Worm (Caenorhabditis elegans) whole organism, L2 larva: ENCODE measurements around the gene F57G9.7.

Source experiments
- R02D3.7 ChIP-seq: fragments of 150-350 bp; optimal IDR thresholded peaks from 2 replicates; lab custom pipeline; 2014; ENCODE audit warnings: missing biosample characterization, missing genetic modification characterization
- Y55F3AM.14 ChIP-seq: fragments of 200-800 bp; sonication (Bioruptor generic); optimal IDR thresholded peaks from 2 replicates; lab custom pipeline; 2018; ENCODE audit warnings: mild to moderate bottlenecking, missing genetic modification characterization, missing compliant biosample characterization
- ama-1 ChIP-seq: fragments of 150-350 bp; optimal IDR thresholded peaks from 2 replicates; lab custom pipeline; 2018; ENCODE audit warnings: inconsistent platforms
- dmd-4 ChIP-seq: sonication (generic microtip); optimal IDR thresholded peaks from 2 replicates; lab custom pipeline; 2017; ENCODE audit warnings: missing biosample characterization, missing genetic modification characterization
- gmeb-1 ChIP-seq: fragments of 150-350 bp; optimal IDR thresholded peaks from 2 replicates; lab custom pipeline; 2014; ENCODE audit warnings: missing biosample characterization, missing genetic modification characterization
- lin-13 ChIP-seq: fragments of 150-350 bp; optimal IDR thresholded peaks from 2 replicates; lab custom pipeline; 2014; ENCODE audit warnings: missing biosample characterization, missing genetic modification reagents, missing genetic modification characterization
- nhr-12 ChIP-seq: fragments of 150-350 bp; optimal IDR thresholded peaks from 2 replicates; lab custom pipeline; 2014; ENCODE audit warnings: missing biosample characterization, missing genetic modification characterization
- skn-1 ChIP-seq: sonication (generic microtip); optimal IDR thresholded peaks from 2 replicates; lab custom pipeline; 2017; ENCODE audit warnings: missing biosample characterization, missing genetic modification characterization
- sma-3 ChIP-seq: sonication (generic microtip); optimal IDR thresholded peaks from 2 replicates; lab custom pipeline; 2016; ENCODE audit warnings: missing genetic modification reagents, missing genetic modification characterization, missing compliant biosample characterization

DNA sequence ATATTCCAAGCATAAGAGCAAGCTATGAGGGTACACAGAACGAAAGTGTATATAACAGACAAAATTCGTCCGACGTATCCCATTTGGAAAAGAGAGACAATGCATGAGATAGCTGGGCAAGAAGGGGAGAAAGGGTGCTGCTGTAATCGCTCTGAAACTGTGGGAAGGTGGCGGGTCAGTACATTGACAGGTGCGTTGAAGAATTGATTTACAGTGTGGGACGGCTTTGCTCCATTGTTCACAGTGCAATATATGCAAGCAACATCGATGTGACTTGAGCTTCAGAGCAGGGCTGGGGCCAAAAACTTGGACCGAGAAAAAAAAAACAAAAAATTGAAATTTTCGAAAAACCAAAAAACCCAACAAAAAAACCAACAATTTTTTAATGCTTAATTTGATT lies 12.6 kb upstream of the F57G9.7 start, which contains the start of gene F57G9.3:
- TF ChIP-seq skn-1 (tag; lab: Kevin White, UChicago) (no peak), sma-3 (no peak), lin-13 (GFP tag; lab: Kevin White, UChicago) (no peak), ama-1 (lab: Kevin White, UChicago) (no peak), nhr-12 (tag; lab: Kevin White, UChicago) (no peak), Y55F3AM.14 (GFP tag; lab: Kevin White, UChicago) (no peak), dmd-4 (tag; lab: Kevin White, UChicago) (no peak), R02D3.7 (tag; lab: Kevin White, UChicago) (no peak), gmeb-1 (tag; lab: Kevin White, UChicago) (no peak)
